Worm (Caenorhabditis elegans): Measurements from ENCODE around the gene nhr-228.

The nhr-228 gene

ce11 chrV:2281499-2281898 lies at the start of gene nhr-228:
Gene nhr-228 (plus strand): TSS chrV:2281759.
- TF ChIP-seq ceh-83 (GFP tag; optimal IDR thresholded peaks at IDR 0.05), result peak; percentile 3
- TF ChIP-seq ces-1 (GFP tag; optimal IDR thresholded peaks at IDR 0.05), result peak; percentile 43
- TF ChIP-seq M03D4.4 (tag; optimal IDR thresholded peaks at IDR 0.05), result no peak
- TF ChIP-seq hlh-1 (tag; optimal IDR thresholded peaks at IDR 0.05), result no peak
- TF ChIP-seq mls-2 (tag; optimal IDR thresholded peaks at IDR 0.05), result no peak
- TF ChIP-seq nhr-237 (tag; optimal IDR thresholded peaks at IDR 0.05), result peak; percentile 34
- no peak for TF ChIP-seq zip-8 (tag; optimal IDR thresholded peaks at IDR 0.05)
- peak; percentile 14 for TF ChIP-seq pha-4 (tag; optimal IDR thresholded peaks at IDR 0.05)
- no peak for TF ChIP-seq blmp-1 (tag; optimal IDR thresholded peaks at IDR 0.05)
- no peak for TF ChIP-seq mab-5 (tag; optimal IDR thresholded peaks at IDR 0.05)
- TF ChIP-seq mep-1 (tag; optimal IDR thresholded peaks at IDR 0.05), result peak; percentile 40

ce11 chrV:2233177-2233576 lies 48.4 kb upstream of the nhr-228 start, which contains the start of gene nhr-96:
Gene nhr-96 (plus strand): TSS chrV:2233477.
- no peak for TF ChIP-seq lin-32 (GFP tag; optimal IDR thresholded peaks at IDR 0.05)
- no peak for TF ChIP-seq nhr-76 (tag; optimal IDR thresholded peaks at IDR 0.05)
- no peak for TF ChIP-seq mls-2 (tag; optimal IDR thresholded peaks at IDR 0.05)

ce11 chrV:2235848-2236247 lies 45.7 kb upstream of the nhr-228 start, which contains the start of gene cyp-33C4:
Gene cyp-33C4 (plus strand): TSS chrV:2236140.
- TF ChIP-seq flh-1 (GFP tag; optimal IDR thresholded peaks at IDR 0.05) (no peak), M03D4.4 (tag; optimal IDR thresholded peaks at IDR 0.05) (no peak), zip-8 (tag; optimal IDR thresholded peaks at IDR 0.05) (no peak), nhr-2 (tag; optimal IDR thresholded peaks at IDR 0.05) (no peak), pha-4 (tag; optimal IDR thresholded peaks at IDR 0.05) (no peak), unc-39 (tag; optimal IDR thresholded peaks at IDR 0.05) (no peak), unc-120 (tag; optimal IDR thresholded peaks at IDR 0.05; ENCODE audit: poor library complexity, severe bottlenecking) (no peak), nhr-28 (tag; optimal IDR thresholded peaks at IDR 0.05) (no peak), nhr-76 (tag; optimal IDR thresholded peaks at IDR 0.05) (no peak), ceh-43 (GFP tag; optimal IDR thresholded peaks at IDR 0.05) (no peak), unc-62 (GFP tag; optimal IDR thresholded peaks at IDR 0.05) (no peak), mab-5 (tag; optimal IDR thresholded peaks at IDR 0.05) (no peak), blmp-1 (tag; optimal IDR thresholded peaks at IDR 0.05) (no peak), mep-1 (tag; optimal IDR thresholded peaks at IDR 0.05) (no peak), elt-3 (tag; optimal IDR thresholded peaks at IDR 0.05) (no peak)

- no peak for TF ChIP-seq ztf-11 (tag; optimal IDR thresholded peaks at IDR 0.05)
- TF ChIP-seq nhr-12 (tag; optimal IDR thresholded peaks at IDR 0.05), result no peak
- TF ChIP-seq sem-2 (GFP tag; optimal IDR thresholded peaks at IDR 0.05), result no peak
- TF ChIP-seq lsy-2 (tag; optimal IDR thresholded peaks at IDR 0.05), result no peak
- no peak for TF ChIP-seq mab-5 (tag; optimal IDR thresholded peaks at IDR 0.05)
- no peak for TF ChIP-seq ceh-39 (tag; optimal IDR thresholded peaks at IDR 0.05)
Measured at ce11 chrV:2238012-2238411, 43.5 kb upstream of the nhr-228 start.

- TF ChIP-seq sem-2 (GFP tag; optimal IDR thresholded peaks at IDR 0.05), result no peak
- no peak for TF ChIP-seq unc-62 (GFP tag; optimal IDR thresholded peaks at IDR 0.05)
- no peak for TF ChIP-seq lin-13 (tag; optimal IDR thresholded peaks at IDR 0.05)
Measured at ce11 chrV:2242630-2243029, 38.9 kb upstream of the nhr-228 start, which contains the start of gene cyp-33C3. Gene cyp-33C3 (plus strand): TSS chrV:2242778.

ce11 chrV:2244751-2245150 lies 36.8 kb upstream of the nhr-228 start, which contains the start of gene cyp-33C5:
Gene cyp-33C5 (plus strand): TSS chrV:2245004.
- TF ChIP-seq nhr-2 (tag; optimal IDR thresholded peaks at IDR 0.05), result no peak
- no peak for TF ChIP-seq drap-1 (GFP tag; optimal IDR thresholded peaks at IDR 0.05)

ce11 chrV:2249310-2249709 lies 32.2 kb upstream of the nhr-228 start, which contains the start of gene cyp-33C6:
Gene cyp-33C6 (minus strand): TSS chrV:2249410.
- TF ChIP-seq unc-62 (GFP tag; optimal IDR thresholded peaks at IDR 0.05) (no peak), nhr-237 (tag; optimal IDR thresholded peaks at IDR 0.05) (no peak), sptf-1 (tag; optimal IDR thresholded peaks at IDR 0.05) (no peak)
